Worm (Caenorhabditis elegans): ENCODE results near the gene C16B8.2.

- TF ChIP-seq let-526 (GFP tag; IDR thresholded peaks at IDR 0.05): no peak
- no peak for TF ChIP-seq hlh-12 (tag; optimal IDR thresholded peaks at IDR 0.05)
- TF ChIP-seq unc-62 (GFP tag; optimal IDR thresholded peaks at IDR 0.05): no peak
- TF ChIP-seq snpc-4 (GFP tag; optimal IDR thresholded peaks at IDR 0.05): no peak
- no peak for TF ChIP-seq snpc-4 (tag; optimal IDR thresholded peaks at IDR 0.05)
- no peak for TF ChIP-seq ama-1 (optimal IDR thresholded peaks at IDR 0.05)
- no peak for TF ChIP-seq ama-1 (GFP tag; optimal IDR thresholded peaks at IDR 0.05)
- TF ChIP-seq hrde-1 (tag; optimal IDR thresholded peaks at IDR 0.05; ENCODE audit: borderline replicate concordance): no peak
- TF ChIP-seq ceh-58 (GFP tag; IDR thresholded peaks at IDR 0.05): no peak
- no peak for TF ChIP-seq Y53F4B.3 (GFP tag; IDR thresholded peaks at IDR 0.05)
- no peak for TF ChIP-seq nhr-80 (tag; optimal IDR thresholded peaks at IDR 0.05)
- TF ChIP-seq ets-4 (GFP tag; optimal IDR thresholded peaks at IDR 0.05): no peak
- no peak for TF ChIP-seq rcor-1 (GFP tag; IDR thresholded peaks at IDR 0.05)
- no peak for TF ChIP-seq madf-8 (GFP tag; conservative IDR thresholded peaks at IDR 0.05)
These were observed 24.7 kb upstream of the C16B8.2 start for ce11 chrX:3990941-3991340.

Measured in whole organism, young adult.